Fruit fly (Drosophila melanogaster) whole organism, embryonic: ENCODE results near the gene Ns4.

Experiments used
- ATbp ChIP-seq: fragments of 200-800 bp; sonication (Bioruptor generic); optimal IDR thresholded peaks from 2 replicates; lab custom pipeline; 2017; ENCODE audit warnings: missing biosample characterization, mild to moderate bottlenecking, missing genetic modification characterization, missing genetic modification reagents
- B-H1 ChIP-seq: fragments of 200-800 bp; sonication (Bioruptor generic); IDR thresholded peaks from 3 replicates; pipeline ENCODE4 v1.3.6; 2022; ENCODE audit warnings: missing biosample characterization, missing genetic modification characterization
- B-H2 ChIP-seq: fragments of 200-800 bp; sonication (Bioruptor generic); optimal IDR thresholded peaks from 2 replicates; lab custom pipeline; 2018; ENCODE audit warnings: missing biosample characterization, mild to moderate bottlenecking, missing genetic modification characterization
- BtbVII ChIP-seq: fragments of 200-800 bp; sonication (Bioruptor generic); optimal IDR thresholded peaks from 3 replicates; lab custom pipeline; 2017; ENCODE audit warnings: missing biosample characterization, mild to moderate bottlenecking, missing genetic modification characterization
- CG10147 ChIP-seq: fragments of 200-800 bp; sonication (Bioruptor generic); optimal IDR thresholded peaks from 2 replicates; lab custom pipeline; 2019; ENCODE audit warnings: missing biosample characterization, mild to moderate bottlenecking, missing genetic modification characterization, moderate library complexity
- CG10543 ChIP-seq: fragments of 200-800 bp; sonication (Bioruptor generic); optimal IDR thresholded peaks from 3 replicates; lab custom pipeline; 2017; ENCODE audit warnings: missing biosample characterization, mild to moderate bottlenecking, missing genetic modification characterization, moderate library complexity
- CG12155 ChIP-seq: fragments of 200-800 bp; sonication (Bioruptor generic); optimal IDR thresholded peaks from 3 replicates; lab custom pipeline; 2016; ENCODE audit warnings: missing biosample characterization, missing genetic modification characterization
- CG1233 ChIP-seq: fragments of 200-800 bp; sonication (Bioruptor generic); optimal IDR thresholded peaks from 4 replicates; lab custom pipeline; 2018; ENCODE audit warnings: missing biosample characterization, mild to moderate bottlenecking, missing genetic modification characterization
- CG18262 ChIP-seq: fragments of 200-800 bp; optimal IDR thresholded peaks from 3 replicates; lab custom pipeline; 2019; ENCODE audit warnings: missing biosample characterization, mild to moderate bottlenecking, missing genetic modification characterization, moderate library complexity
- CG30431 ChIP-seq: fragments of 200-800 bp; sonication (Bioruptor generic); optimal IDR thresholded peaks from 2 replicates; lab custom pipeline; 2017; ENCODE audit warnings: missing biosample characterization, missing genetic modification characterization
- CG34422 ChIP-seq: fragments of 200-800 bp; sonication (Bioruptor generic); IDR thresholded peaks from 3 replicates; pipeline ENCODE4 v1.3.6; 2022; ENCODE audit warnings: missing biosample characterization, missing genetic modification characterization
- CG4707 ChIP-seq: fragments of 200-800 bp; sonication (Bioruptor generic); optimal IDR thresholded peaks from 2 replicates; lab custom pipeline; 2018; ENCODE audit warnings: missing biosample characterization, mild to moderate bottlenecking, missing genetic modification characterization, moderate library complexity
- CG6854 ChIP-seq: fragments of 200-800 bp; sonication (Bioruptor generic); optimal IDR thresholded peaks from 3 replicates; lab custom pipeline; 2017; ENCODE audit warnings: missing biosample characterization, mild to moderate bottlenecking, missing genetic modification characterization
- CG7987 ChIP-seq: fragments of 200-800 bp; sonication (Bioruptor generic); optimal IDR thresholded peaks from 2 replicates; lab custom pipeline; 2018; ENCODE audit warnings: missing biosample characterization, mild to moderate bottlenecking, missing genetic modification characterization, moderate library complexity
- CG8359 ChIP-seq: fragments of 200-800 bp; sonication (Bioruptor generic); optimal IDR thresholded peaks from 2 replicates; lab custom pipeline; 2017; ENCODE audit warnings: missing biosample characterization, mild to moderate bottlenecking, missing genetic modification characterization, borderline replicate concordance
- CG9817 ChIP-seq: fragments of 200-800 bp; sonication (Bioruptor generic); optimal IDR thresholded peaks from 2 replicates; lab custom pipeline; 2018; ENCODE audit warnings: missing biosample characterization, mild to moderate bottlenecking, missing genetic modification characterization, moderate library complexity
- CHES-1-like ChIP-seq: fragments of 200-800 bp; sonication (Bioruptor generic); optimal IDR thresholded peaks from 2 replicates; lab custom pipeline; 2016; ENCODE audit warnings: missing biosample characterization, missing genetic modification characterization
- Doc2 ChIP-seq: fragments of 200-800 bp; sonication (Bioruptor generic); IDR thresholded peaks from 2 replicates; pipeline ENCODE4 v1.3.6; 2022; ENCODE audit warnings: missing biosample characterization, missing genetic modification characterization
- Dp ChIP-seq: fragments of 200-800 bp; sonication (Bioruptor generic); optimal IDR thresholded peaks from 2 replicates; lab custom pipeline; 2018; ENCODE audit warnings: missing biosample characterization, mild to moderate bottlenecking, missing genetic modification characterization, moderate library complexity
- E2f2 ChIP-seq: fragments of 200-800 bp; sonication (Bioruptor generic); IDR thresholded peaks from 2 replicates; pipeline ENCODE4 v1.3.6; 2022; ENCODE audit warnings: missing biosample characterization, missing genetic modification characterization
- H15 ChIP-seq: fragments of 200-800 bp; sonication (Bioruptor generic); IDR thresholded peaks from 3 replicates; pipeline ENCODE4 v1.3.6; 2022; ENCODE audit warnings: missing biosample characterization, missing genetic modification characterization
- HHEX ChIP-seq: fragments of 200-800 bp; sonication (Bioruptor generic); optimal IDR thresholded peaks from 3 replicates; lab custom pipeline; 2017; ENCODE audit warnings: missing biosample characterization, mild to moderate bottlenecking, missing genetic modification characterization, missing genetic modification reagents
- HLH4C ChIP-seq: fragments of 200-800 bp; sonication (Bioruptor generic); IDR thresholded peaks from 3 replicates; pipeline ENCODE4 v1.3.6; 2022; ENCODE audit warnings: missing biosample characterization, missing genetic modification characterization; ENCODE audit not compliant: partially characterized antibody
- Hey ChIP-seq: fragments of 200-800 bp; sonication (Bioruptor generic); optimal IDR thresholded peaks from 3 replicates; lab custom pipeline; 2018; ENCODE audit warnings: missing biosample characterization, mild to moderate bottlenecking, missing genetic modification characterization
- Lhr ChIP-seq: fragments of 200-800 bp; sonication (Bioruptor generic); optimal IDR thresholded peaks from 3 replicates; lab custom pipeline; 2017; ENCODE audit warnings: mild to moderate bottlenecking, missing biosample characterization, missing genetic modification reagents, missing genetic modification characterization
- MTF-1 ChIP-seq: fragments of 200-800 bp; sonication (Bioruptor generic); optimal IDR thresholded peaks from 2 replicates; lab custom pipeline; 2018; ENCODE audit warnings: missing biosample characterization, mild to moderate bottlenecking, missing genetic modification characterization, borderline replicate concordance
- Mad ChIP-seq: fragments of 200-800 bp; sonication (Bioruptor generic); optimal IDR thresholded peaks from 2 replicates; lab custom pipeline; 2016; ENCODE audit warnings: missing biosample characterization, missing genetic modification characterization
- Max ChIP-seq: fragments of 200-800 bp; sonication (Bioruptor generic); optimal IDR thresholded peaks from 2 replicates; lab custom pipeline; 2016; ENCODE audit warnings: missing biosample characterization, mild to moderate bottlenecking, missing genetic modification characterization
- Pdp1 ChIP-seq, 2 experiments: fragments of 200-800 bp; sonication (Bioruptor generic); optimal IDR thresholded peaks; 3 replicates each; lab custom pipeline; 2016; ENCODE audit warnings: missing biosample characterization in 2 of 2, missing genetic modification characterization in 2 of 2, mild to moderate bottlenecking in 1 of 2, moderate library complexity in 1 of 2
- Ssrp ChIP-seq: fragments of 200-800 bp; sonication (Bioruptor generic); optimal IDR thresholded peaks from 2 replicates; lab custom pipeline; 2018; ENCODE audit warnings: missing biosample characterization, mild to moderate bottlenecking, missing genetic modification characterization, moderate library complexity
- YL-1 ChIP-seq: fragments of 200-800 bp; sonication (Bioruptor generic); optimal IDR thresholded peaks from 3 replicates; lab custom pipeline; 2017; ENCODE audit warnings: missing biosample characterization, mild to moderate bottlenecking, missing genetic modification characterization
- ab ChIP-seq: fragments of 200-800 bp; sonication (Bioruptor generic); optimal IDR thresholded peaks from 2 replicates; lab custom pipeline; 2016; ENCODE audit warnings: missing biosample characterization, missing genetic modification characterization
- ac ChIP-seq: fragments of 200-800 bp; sonication (Bioruptor generic); optimal IDR thresholded peaks from 3 replicates; lab custom pipeline; 2017; ENCODE audit warnings: missing biosample characterization, mild to moderate bottlenecking, missing genetic modification characterization
- az2 ChIP-seq: fragments of 200-800 bp; sonication (Bioruptor generic); optimal IDR thresholded peaks from 3 replicates; lab custom pipeline; 2016; ENCODE audit warnings: missing biosample characterization, missing genetic modification characterization
- caup ChIP-seq: fragments of 200-800 bp; sonication (Bioruptor generic); optimal IDR thresholded peaks from 3 replicates; lab custom pipeline; 2017; ENCODE audit warnings: missing biosample characterization, mild to moderate bottlenecking, missing genetic modification characterization, moderate library complexity; ENCODE audit not compliant: severe bottlenecking
- crol ChIP-seq: fragments of 200-800 bp; sonication (Bioruptor generic); IDR thresholded peaks from 2 replicates; pipeline ENCODE4 v1.3.6; 2022; ENCODE audit warnings: missing biosample characterization, missing genetic modification characterization
- disco-r ChIP-seq: fragments of 200-800 bp; sonication (Bioruptor generic); optimal IDR thresholded peaks from 2 replicates; lab custom pipeline; 2016; ENCODE audit warnings: missing biosample characterization, missing genetic modification characterization
- exex ChIP-seq: fragments of 200-800 bp; sonication (Bioruptor generic); optimal IDR thresholded peaks from 4 replicates; lab custom pipeline; 2018; ENCODE audit warnings: missing biosample characterization, mild to moderate bottlenecking, missing genetic modification characterization, moderate library complexity
- eyg ChIP-seq: fragments of 200-800 bp; sonication (Bioruptor generic); optimal IDR thresholded peaks from 3 replicates; lab custom pipeline; 2016; ENCODE audit warnings: missing biosample characterization, missing genetic modification characterization
- fd3F ChIP-seq: fragments of 200-800 bp; sonication (Bioruptor generic); optimal IDR thresholded peaks from 2 replicates; lab custom pipeline; 2018; ENCODE audit warnings: missing biosample characterization, mild to moderate bottlenecking, missing genetic modification characterization, moderate library complexity
- gsb-n ChIP-seq: fragments of 200-800 bp; sonication (Bioruptor generic); optimal IDR thresholded peaks from 3 replicates; lab custom pipeline; 2018; ENCODE audit warnings: missing biosample characterization, mild to moderate bottlenecking, missing genetic modification characterization
- ind ChIP-seq: fragments of 200-800 bp; sonication (Bioruptor generic); optimal IDR thresholded peaks from 3 replicates; lab custom pipeline; 2016; ENCODE audit warnings: missing biosample characterization, missing genetic modification characterization
- rib ChIP-seq: fragments of 200-800 bp; sonication (Bioruptor generic); IDR thresholded peaks from 2 replicates; pipeline ENCODE4 v1.3.6; 2022; ENCODE audit warnings: missing biosample characterization, missing genetic modification characterization
- sens ChIP-seq: fragments of 200-800 bp; sonication (Bioruptor generic); peaks from one replicate; lab custom pipeline; 2016; ENCODE audit warnings: missing biosample characterization, missing genetic modification characterization
- sug ChIP-seq: fragments of 200-800 bp; optimal IDR thresholded peaks from 2 replicates; lab custom pipeline; 2019; ENCODE audit warnings: missing biosample characterization, mild to moderate bottlenecking, missing genetic modification characterization, moderate library complexity
- toy ChIP-seq: fragments of 200-800 bp; sonication (Bioruptor generic); IDR thresholded peaks from 2 replicates; pipeline ENCODE4 v1.3.6; 2022; ENCODE audit warnings: missing biosample characterization, missing genetic modification characterization
- trh ChIP-seq: fragments of 200-800 bp; sonication (Bioruptor generic); optimal IDR thresholded peaks from 2 replicates; lab custom pipeline; 2016; ENCODE audit warnings: missing biosample characterization, missing genetic modification characterization
- vnd ChIP-seq: fragments of 200-800 bp; sonication (Bioruptor generic); IDR thresholded peaks from 3 replicates; pipeline ENCODE4 v1.3.6; 2022; ENCODE audit warnings: missing biosample characterization, missing genetic modification characterization; ENCODE audit not compliant: partially characterized antibody
- wor ChIP-seq: fragments of 200-800 bp; sonication (Bioruptor generic); IDR thresholded peaks from 2 replicates; pipeline ENCODE4 v1.3.6; 2022; ENCODE audit warnings: missing biosample characterization, missing genetic modification characterization

The Ns4 gene

DNA sequence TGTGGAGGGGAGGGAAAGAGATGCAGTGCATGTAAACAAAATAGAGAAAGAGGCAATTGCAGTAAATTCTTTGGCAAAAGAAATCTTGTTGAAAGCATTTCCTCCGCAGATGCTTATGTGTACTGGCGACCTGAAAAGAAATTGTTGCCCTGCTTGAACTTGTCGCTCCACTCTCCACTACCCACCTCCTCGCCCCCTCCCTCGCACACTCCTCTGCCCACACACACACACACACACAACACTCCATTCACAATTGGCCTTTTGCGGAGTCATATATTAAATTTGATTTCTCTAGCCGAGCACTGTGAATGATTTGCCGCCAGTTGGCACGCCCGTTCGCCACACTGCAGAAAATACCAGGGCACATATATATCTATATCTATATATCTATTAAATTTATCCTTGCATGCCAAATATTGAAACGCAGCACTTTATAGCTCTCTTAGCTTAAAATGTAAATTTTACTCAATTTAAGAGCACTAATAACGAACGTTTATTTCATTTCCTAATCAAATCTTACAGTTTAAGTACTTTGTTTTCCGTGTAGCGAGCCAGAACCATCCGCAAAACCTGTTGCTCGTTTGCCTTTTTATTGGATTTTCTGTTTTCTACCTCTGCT is 6.7 kb downstream of the Ns4 start (continued):
- TF ChIP-seq Max (GFP tag; lab: Kevin White, UChicago): peak; percentile 49
- peak; percentile 68 for TF ChIP-seq CG1233
- TF ChIP-seq CG6854 (GFP tag; lab: Kevin White, UChicago): peak; percentile 71
- TF ChIP-seq Dp (GFP tag; lab: Kevin White, UChicago): no peak
- no peak for TF ChIP-seq ab (GFP tag; lab: Kevin White, UChicago)
- no peak for TF ChIP-seq YL-1 (GFP tag; lab: Kevin White, UChicago)
- peak in 1 of 2 experiments; percentile 56 for TF ChIP-seq Pdp1 (GFP tag; optimal IDR thresholded peaks at IDR 0.05; lab: Kevin White, UChicago)
- TF ChIP-seq sens: peak; percentile 95
- TF ChIP-seq CG18262 (tag; lab: Kevin White, UChicago): peak; percentile 68
- peak; percentile 25 for TF ChIP-seq CG10543 (GFP tag; lab: Kevin White, UChicago)
- peak; percentile 44 for TF ChIP-seq CG8359 (GFP tag; lab: Kevin White, UChicago)
- TF ChIP-seq Lhr (GFP tag; lab: Kevin White, UChicago): no peak
- TF ChIP-seq toy (GFP tag; lab: Robert Waterston, UW): peak; percentile 70
- no peak for TF ChIP-seq MTF-1
- no peak for TF ChIP-seq gsb-n (tag; lab: Kevin White, UChicago)
- peak; percentile 64; the same call in 2 of the 3 replicates for TF ChIP-seq CG34422 (GFP tag; lab: Robert Waterston, UW)
- no peak for TF ChIP-seq ac (GFP tag; lab: Kevin White, UChicago)
- TF ChIP-seq ATbp: peak; percentile 43
- peak; percentile 56 for TF ChIP-seq Mad
- no peak for TF ChIP-seq CG4707
- TF ChIP-seq az2 (GFP tag; lab: Kevin White, UChicago): peak; percentile 50
- peak; percentile 88 for TF ChIP-seq crol (GFP tag; lab: Robert Waterston, UW)
- TF ChIP-seq CHES-1-like (GFP tag; lab: Kevin White, UChicago): peak; percentile 37
- TF ChIP-seq HHEX (GFP tag; lab: Kevin White, UChicago): peak; percentile 67
- peak; percentile 10 for TF ChIP-seq CG30431 (GFP tag; lab: Kevin White, UChicago)
- peak; percentile 71 for TF ChIP-seq caup (GFP tag; lab: Kevin White, UChicago)
- no peak for TF ChIP-seq Doc2 (GFP tag; lab: Robert Waterston, UW)
- TF ChIP-seq CG9817: peak; percentile 50
- no peak for TF ChIP-seq HLH4C (GFP tag; lab: Robert Waterston, UW)
- TF ChIP-seq fd3F (GFP tag; lab: Kevin White, UChicago): peak; percentile 46
- TF ChIP-seq B-H2 (GFP tag; lab: Kevin White, UChicago): no peak
- no peak for TF ChIP-seq trh
- TF ChIP-seq Ssrp (tag; lab: Kevin White, UChicago): peak; percentile 34
- peak; percentile 68 for TF ChIP-seq ind
- TF ChIP-seq rib: peak; percentile 66; the same call in 1 of the 2 replicates
- no peak for TF ChIP-seq wor
- TF ChIP-seq CG12155 (GFP tag; lab: Kevin White, UChicago): peak; percentile 60
- TF ChIP-seq H15 (GFP tag; lab: Robert Waterston, UW): no peak
- TF ChIP-seq CG10147 (GFP tag; lab: Kevin White, UChicago): peak; percentile 43
- TF ChIP-seq vnd (GFP tag; lab: Robert Waterston, UW): no peak
- peak; percentile 3 for TF ChIP-seq exex (tag; lab: Kevin White, UChicago)
- peak; percentile 34 for TF ChIP-seq eyg (GFP tag; lab: Kevin White, UChicago)
- TF ChIP-seq BtbVII (GFP tag; lab: Kevin White, UChicago): peak; percentile 67
- peak; percentile 15; the same call in 1 of the 3 replicates for TF ChIP-seq B-H1
- TF ChIP-seq sug (tag; lab: Kevin White, UChicago): peak; percentile 34
- peak; percentile 17 for TF ChIP-seq disco-r
- TF ChIP-seq CG7987 (GFP tag; lab: Kevin White, UChicago): peak; percentile 19
- peak; percentile 54 for TF ChIP-seq E2f2 (GFP tag; lab: Robert Waterston, UW)
- no peak for TF ChIP-seq Hey
